Fruit fly (Drosophila melanogaster) whole organism, wandering third instar larva: ENCODE results near the gene CG31817.

Experiments used
- CG32264 ChIP-seq: fragments of 200-800 bp; sonication (Bioruptor generic); optimal IDR thresholded peaks from 2 replicates; lab custom pipeline; 2016; ENCODE audit warnings: missing biosample characterization, missing genetic modification characterization
- CG9705 ChIP-seq: fragments of 200-800 bp; sonication (Bioruptor generic); optimal IDR thresholded peaks from 2 replicates; lab custom pipeline; 2018; ENCODE audit warnings: missing biosample characterization, mild to moderate bottlenecking, missing genetic modification characterization
- CrebA ChIP-seq: fragments of 200-800 bp; sonication (Bioruptor generic); optimal IDR thresholded peaks from 2 replicates; lab custom pipeline; 2016; ENCODE audit warnings: missing biosample characterization, mild to moderate bottlenecking, missing genetic modification characterization, borderline replicate concordance
- Dfd ChIP-seq: fragments of >200 bp; optimal IDR thresholded peaks from 2 replicates; lab custom pipeline; 2017; ENCODE audit warnings: missing biosample characterization, missing genetic modification characterization
- Dif ChIP-seq: fragments of 200-275, 200-300 bp; sonication (Bioruptor generic); optimal IDR thresholded peaks from 2 replicates; lab custom pipeline; 2018; ENCODE audit warnings: missing biosample characterization, missing genetic modification characterization; ENCODE audit not compliant: partially characterized antibody
- GATAd ChIP-seq: sonication (Bioruptor generic); optimal IDR thresholded peaks from 2 replicates; lab custom pipeline; 2016; ENCODE audit warnings: missing biosample characterization, missing genetic modification characterization
- HLH106 ChIP-seq: fragments of 200-800 bp; optimal IDR thresholded peaks from 3 replicates; lab custom pipeline; 2019; ENCODE audit warnings: missing biosample characterization, mild to moderate bottlenecking, missing genetic modification characterization, moderate library complexity
- Hnf4 ChIP-seq: fragments of 200-800 bp; sonication (Bioruptor generic); optimal IDR thresholded peaks from 2 replicates; lab custom pipeline; 2016; ENCODE audit warnings: missing biosample characterization, mild to moderate bottlenecking, missing genetic modification characterization
- Hr78 ChIP-seq: fragments of >200 bp; optimal IDR thresholded peaks from 2 replicates; lab custom pipeline; 2017; ENCODE audit warnings: missing biosample characterization, missing genetic modification characterization
- Hr83 ChIP-seq: fragments of 200-300 bp; sonication (Bioruptor generic); optimal IDR thresholded peaks from 2 replicates; lab custom pipeline; 2016; ENCODE audit warnings: missing biosample characterization, mild to moderate bottlenecking, missing genetic modification characterization, moderate library complexity; ENCODE audit not compliant: poor library complexity, severe bottlenecking
- Jra ChIP-seq: sonication (Bioruptor generic); optimal IDR thresholded peaks from 2 replicates; lab custom pipeline; 2016; ENCODE audit warnings: missing biosample characterization, missing genetic modification characterization
- Mio ChIP-seq: sonication (Bioruptor generic); optimal IDR thresholded peaks from 2 replicates; lab custom pipeline; 2016; ENCODE audit warnings: missing biosample characterization, missing genetic modification characterization
- Myc ChIP-seq: fragments of >200 bp; optimal IDR thresholded peaks from 2 replicates; lab custom pipeline; 2017
- N ChIP-seq: fragments of >200 bp; optimal IDR thresholded peaks from 2 replicates; lab custom pipeline; 2018; ENCODE audit warnings: missing biosample characterization, missing external identifiers, missing genetic modification characterization
- OdsH ChIP-seq: fragments of 200-800 bp; sonication (Bioruptor generic); optimal IDR thresholded peaks from 2 replicates; lab custom pipeline; 2016; ENCODE audit warnings: missing biosample characterization, mild to moderate bottlenecking, missing genetic modification characterization
- Rel ChIP-seq, 2 experiments: fragments of 200-800 bp; sonication (Bioruptor generic) in 1 of 2; optimal IDR thresholded peaks; 2 replicates in 1 of 2; 3 replicates in 1 of 2; lab custom pipeline; 2016 to 2019; ENCODE audit warnings: mild to moderate bottlenecking in 2 of 2, missing biosample characterization in 2 of 2, missing genetic modification characterization in 2 of 2, moderate library complexity in 1 of 2
- Sp1 ChIP-seq: fragments of 200-800 bp; sonication (Bioruptor generic); optimal IDR thresholded peaks from 3 replicates; lab custom pipeline; 2019; ENCODE audit warnings: missing biosample characterization, mild to moderate bottlenecking, missing genetic modification characterization, moderate library complexity
- Vsx2 ChIP-seq: fragments of 200-300, 225-300 bp; sonication (Bioruptor generic); optimal IDR thresholded peaks from 2 replicates; lab custom pipeline; 2018; ENCODE audit warnings: missing biosample characterization, missing genetic modification characterization; ENCODE audit not compliant: partially characterized antibody
- br ChIP-seq: fragments of 200-800 bp; sonication (Bioruptor generic); optimal IDR thresholded peaks from 2 replicates; lab custom pipeline; 2016; ENCODE audit warnings: missing biosample characterization, missing genetic modification characterization
- dl ChIP-seq, 2 experiments: fragments of 175-275, 200-275 bp in 1 of 2; fragments of 200-275 bp in 1 of 2; sonication (Bioruptor generic); optimal IDR thresholded peaks; lab custom pipeline; 2018; ENCODE audit warnings: mild to moderate bottlenecking in 2 of 2, missing biosample characterization in 2 of 2, missing genetic modification characterization in 2 of 2, moderate library complexity in 2 of 2; ENCODE audit not compliant: partially characterized antibody in 2 of 2, insufficient read depth in 1 of 2
- dmrt93B ChIP-seq: fragments of 200-800 bp; sonication (Bioruptor generic); optimal IDR thresholded peaks from 2 replicates; lab custom pipeline; 2018; ENCODE audit warnings: missing biosample characterization, mild to moderate bottlenecking, missing genetic modification characterization
- dsf ChIP-seq: sonication (Bioruptor generic); optimal IDR thresholded peaks from 2 replicates; lab custom pipeline; 2016; ENCODE audit warnings: missing biosample characterization, missing genetic modification characterization, borderline replicate concordance
- ey ChIP-seq: fragments of 200-800 bp; sonication (Bioruptor generic); optimal IDR thresholded peaks from 2 replicates; lab custom pipeline; 2016; ENCODE audit warnings: missing biosample characterization, missing genetic modification characterization
- foxo ChIP-seq, 2 experiments: fragments of 200-800 bp; sonication (Bioruptor generic); optimal IDR thresholded peaks; 2 replicates in 1 of 2; 3 replicates in 1 of 2; lab custom pipeline; 2016 to 2017; ENCODE audit warnings: missing biosample characterization in 2 of 2, missing genetic modification characterization in 2 of 2
- fru ChIP-seq: fragments of 200-800 bp; sonication (Bioruptor generic); optimal IDR thresholded peaks from 3 replicates; lab custom pipeline; 2016; ENCODE audit warnings: missing biosample characterization, mild to moderate bottlenecking, missing genetic modification characterization
- h ChIP-seq: fragments of 200-800 bp; sonication (Bioruptor generic); optimal IDR thresholded peaks from 3 replicates; lab custom pipeline; 2016; ENCODE audit warnings: missing biosample characterization, mild to moderate bottlenecking, missing genetic modification characterization
- jim ChIP-seq: fragments of 175-275, 200-325 bp; sonication (Bioruptor generic); optimal IDR thresholded peaks from 2 replicates; lab custom pipeline; 2016; ENCODE audit warnings: missing biosample characterization, mild to moderate bottlenecking, missing genetic modification characterization
- lola ChIP-seq: fragments of >200 bp; optimal IDR thresholded peaks from 2 replicates; lab custom pipeline; 2017; ENCODE audit warnings: missing biosample characterization, missing genetic modification characterization
- pan ChIP-seq: fragments of >200 bp; optimal IDR thresholded peaks from 2 replicates; lab custom pipeline; 2017
- psq ChIP-seq: fragments of 200-800 bp; sonication (Bioruptor generic); optimal IDR thresholded peaks from 3 replicates; lab custom pipeline; 2017; ENCODE audit warnings: missing biosample characterization, mild to moderate bottlenecking, missing genetic modification characterization, moderate library complexity
- rgr ChIP-seq: fragments of 200-800 bp; sonication (Bioruptor generic); optimal IDR thresholded peaks from 3 replicates; lab custom pipeline; 2016; ENCODE audit warnings: missing biosample characterization, mild to moderate bottlenecking, missing genetic modification characterization
- sage ChIP-seq: fragments of 200-800 bp; sonication (Bioruptor generic); optimal IDR thresholded peaks from 2 replicates; lab custom pipeline; 2016; ENCODE audit warnings: missing biosample characterization, mild to moderate bottlenecking, missing genetic modification characterization
- sv ChIP-seq: fragments of 200-800 bp; sonication (Bioruptor generic); optimal IDR thresholded peaks from 3 replicates; lab custom pipeline; 2016; ENCODE audit warnings: missing biosample characterization, missing genetic modification characterization
- tai ChIP-seq: sonication (Bioruptor generic); optimal IDR thresholded peaks from 2 replicates; lab custom pipeline; 2016; ENCODE audit warnings: missing biosample characterization, missing genetic modification characterization
- usp ChIP-seq: fragments of >200 bp; optimal IDR thresholded peaks from 2 replicates; lab custom pipeline; 2017; ENCODE audit warnings: missing biosample characterization, missing genetic modification characterization
- woc ChIP-seq: sonication (Bioruptor generic); optimal IDR thresholded peaks from 2 replicates; lab custom pipeline; 2016; ENCODE audit warnings: missing biosample characterization, mild to moderate bottlenecking, missing genetic modification characterization

Gene CG31817

DNA sequence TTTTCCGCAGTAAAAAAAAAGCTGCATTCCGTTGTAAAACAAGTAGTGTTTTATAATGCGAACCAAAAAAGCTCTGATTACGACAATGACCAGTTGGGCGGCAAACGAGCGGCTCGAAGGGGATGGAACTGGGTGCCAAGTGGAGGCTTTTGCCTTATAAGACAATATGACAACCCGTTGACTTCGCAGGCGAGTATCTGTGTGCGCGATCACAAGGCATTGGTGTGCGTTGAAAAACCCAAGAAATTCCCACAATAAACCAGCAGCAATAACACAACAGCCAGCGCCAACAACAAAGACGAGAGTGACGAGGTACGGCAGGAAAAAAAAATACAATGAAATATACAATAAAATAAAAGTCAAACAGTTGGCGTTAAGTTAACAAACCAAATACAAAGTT, 22.7 kb downstream of the CG31817 start (continued):
- TF ChIP-seq Mio (GFP tag; lab: Kevin White, UChicago) (no peak), dmrt93B (GFP tag; lab: Kevin White, UChicago) (no peak), pan (no peak), jim (no peak), HLH106 (tag; lab: Kevin White, UChicago) (no peak), Dfd (no peak)

DNA sequence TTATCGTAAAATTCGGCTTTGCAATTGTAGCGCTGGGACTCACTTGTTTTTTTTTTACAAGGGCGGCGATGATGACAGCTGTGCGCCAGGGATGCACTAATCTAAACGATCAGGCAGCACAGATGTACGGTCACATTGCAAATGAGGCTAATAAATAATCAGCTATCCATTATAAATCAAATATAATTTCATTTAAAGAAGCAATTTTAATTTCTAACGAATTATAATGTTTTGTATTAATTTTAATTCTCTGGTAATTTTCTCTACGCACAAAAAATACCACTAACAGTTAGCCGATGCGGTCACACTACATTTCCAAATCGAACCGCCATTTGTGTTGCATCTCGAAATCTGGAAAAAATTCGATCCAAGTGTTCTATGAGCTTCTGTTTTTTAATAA, 27.0 kb downstream of the CG31817 start, which contains the start of the genes cni and fzy:
Gene cni (minus strand): TSS at position 79 of the 400 bp plus-strand sequence.
Gene fzy (plus strand): TSS at position 309 of the 400 bp plus-strand sequence.
- TF ChIP-seq sv (GFP tag; lab: Kevin White, UChicago) (no peak), CG9705 (GFP tag; lab: Kevin White, UChicago) (no peak), rgr (peak; percentile 38), Hnf4 (GFP tag; lab: Kevin White, UChicago) (peak; percentile 25), sage (GFP tag; lab: Kevin White, UChicago) (peak; percentile 49), Hr83 (GFP tag; lab: Kevin White, UChicago) (peak; percentile 42), Vsx2 (GFP tag; lab: Kevin White, UChicago) (no peak), Mio (GFP tag; lab: Kevin White, UChicago) (no peak), CrebA (GFP tag; lab: Kevin White, UChicago) (no peak), jim (no peak), GATAd (no peak), dl (GFP tag; optimal IDR thresholded peaks at IDR 0.05; lab: Kevin White, UChicago; ENCODE audit: insufficient read depth in 1 of 2, partially characterized antibody in 2 of 2) (no peak), Dif (no peak), OdsH (GFP tag; lab: Kevin White, UChicago) (no peak), foxo (GFP tag; optimal IDR thresholded peaks at IDR 0.05; lab: Kevin White, UChicago) (peak in 1 of 2 experiments; percentile 17), lola (GFP tag; lab: Kevin White, UChicago) (no peak), pan (no peak), Jra (GFP tag; lab: Kevin White, UChicago) (peak; percentile 23), Rel (GFP tag; optimal IDR thresholded peaks at IDR 0.05; lab: Kevin White, UChicago) (no peak), Rel (tag; optimal IDR thresholded peaks at IDR 0.05; lab: Kevin White, UChicago) (peak; percentile 99)

DNA sequence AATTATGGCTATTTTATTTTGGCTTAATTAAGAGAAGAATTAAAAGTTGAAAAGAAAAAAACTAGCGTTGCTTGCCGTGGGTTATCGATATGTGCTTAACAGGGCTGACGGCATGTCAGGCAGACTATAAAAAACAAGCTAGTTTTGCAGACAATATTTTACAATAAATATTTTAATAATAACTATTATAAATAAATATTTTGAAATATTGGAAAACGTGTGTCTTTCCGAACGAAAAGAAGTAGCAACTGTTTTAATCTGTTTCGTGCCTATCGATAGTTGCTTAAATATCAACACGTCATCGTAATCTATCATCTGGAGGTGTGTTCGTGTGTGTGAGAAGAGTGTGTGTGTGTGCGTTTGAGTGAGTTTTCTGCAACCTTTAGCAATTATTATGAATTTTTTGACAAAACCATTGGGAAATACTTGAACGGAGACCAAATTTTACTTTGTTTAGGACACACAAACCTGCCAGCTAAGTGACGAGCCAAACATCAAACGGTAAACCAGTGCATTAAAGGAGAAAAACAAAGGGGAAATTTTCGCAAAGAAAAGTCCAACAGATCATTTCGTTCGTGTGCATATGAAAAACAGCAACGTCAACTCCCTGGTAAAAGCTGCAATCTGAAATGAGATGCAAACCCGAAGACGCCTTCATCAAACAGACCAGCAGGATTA, 30.5 kb downstream of the CG31817 start, which contains the start of the genes CG5861 and Syx5:
Gene CG5861 (minus strand): TSS at position 273 of the 678 bp plus-strand sequence.
Gene Syx5 (plus strand): TSS at position 321 of the 678 bp plus-strand sequence.
- TF ChIP-seq Myc (lab: Kevin White, UChicago) (peak; percentile 38), tai (GFP tag; lab: Kevin White, UChicago) (no peak), psq (GFP tag; lab: Kevin White, UChicago) (peak; percentile 66), foxo (GFP tag; optimal IDR thresholded peaks at IDR 0.05; lab: Kevin White, UChicago) (peak in 1 of 2 experiments; percentile 65), pan (no peak), HLH106 (tag; lab: Kevin White, UChicago) (peak; percentile 70), rgr (peak; percentile 61), Rel (GFP tag; optimal IDR thresholded peaks at IDR 0.05; lab: Kevin White, UChicago) (no peak), Rel (tag; optimal IDR thresholded peaks at IDR 0.05; lab: Kevin White, UChicago) (peak; percentile 42), N (no peak), Dif (peak; percentile 8), sage (GFP tag; lab: Kevin White, UChicago) (peak; percentile 63), woc (peak; percentile 45), Sp1 (GFP tag; lab: Kevin White, UChicago) (peak; percentile 46), dl (GFP tag; optimal IDR thresholded peaks at IDR 0.05; lab: Kevin White, UChicago; ENCODE audit: insufficient read depth in 1 of 2, partially characterized antibody in 2 of 2) (no peak), CG32264 (peak; percentile 6), Jra (GFP tag; lab: Kevin White, UChicago) (peak; percentile 70), Hnf4 (GFP tag; lab: Kevin White, UChicago) (peak; percentile 59), CrebA (GFP tag; lab: Kevin White, UChicago) (no peak), CG9705 (GFP tag; lab: Kevin White, UChicago) (peak; percentile 53), OdsH (GFP tag; lab: Kevin White, UChicago) (peak; percentile 25), ey (GFP tag; lab: Kevin White, UChicago) (peak; percentile 30)
- TF ChIP-seq, all 38 proteins: peak for 16

DNA sequence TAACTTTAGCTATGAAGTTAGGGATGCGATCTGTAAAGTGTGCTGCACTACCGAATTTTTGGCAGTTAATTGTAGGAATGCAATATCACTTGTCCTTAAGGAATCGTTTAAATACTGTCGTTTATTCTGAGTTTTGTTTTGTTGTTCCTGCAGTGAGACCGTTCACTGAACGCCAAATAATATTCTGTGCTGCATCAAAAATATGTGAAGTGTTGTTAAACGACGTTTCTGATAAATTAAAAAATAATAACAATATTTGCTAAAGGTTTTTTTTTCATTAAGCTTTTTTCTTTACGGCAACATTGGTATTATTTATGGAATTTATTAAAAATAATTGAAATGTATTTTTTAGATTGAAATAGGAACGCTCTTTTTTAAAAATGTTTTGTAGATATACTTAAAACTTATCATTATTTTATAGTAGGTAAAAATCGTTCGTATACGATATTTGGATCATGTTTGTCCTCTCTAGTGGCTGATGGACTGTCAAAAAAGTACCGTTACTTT, 34.9 kb downstream of the CG31817 start, which contains the start of gene GMF:
Gene GMF (minus strand): TSS at position 182 of the 507 bp plus-strand sequence.
- TF ChIP-seq CG9705 (GFP tag; lab: Kevin White, UChicago) (no peak), CG32264 (no peak), psq (GFP tag; lab: Kevin White, UChicago) (peak; percentile 21), N (no peak), foxo (GFP tag; optimal IDR thresholded peaks at IDR 0.05; lab: Kevin White, UChicago) (peak in 1 of 2 experiments; percentile 62), Dfd (no peak), HLH106 (tag; lab: Kevin White, UChicago) (peak; percentile 30), Dif (no peak), dmrt93B (GFP tag; lab: Kevin White, UChicago) (no peak), fru (no peak), rgr (peak; percentile 64), Mio (GFP tag; lab: Kevin White, UChicago) (no peak), Sp1 (GFP tag; lab: Kevin White, UChicago) (peak; percentile 51), h (GFP tag; lab: Kevin White, UChicago) (no peak), woc (peak; percentile 57), Hr83 (GFP tag; lab: Kevin White, UChicago) (no peak), Hr78 (GFP tag; lab: Kevin White, UChicago) (no peak), sv (GFP tag; lab: Kevin White, UChicago) (no peak), dsf (GFP tag; lab: Kevin White, UChicago) (peak; percentile 23), tai (GFP tag; lab: Kevin White, UChicago) (no peak), ey (GFP tag; lab: Kevin White, UChicago) (peak; percentile 19), dl (GFP tag; optimal IDR thresholded peaks at IDR 0.05; lab: Kevin White, UChicago; ENCODE audit: insufficient read depth in 1 of 2, partially characterized antibody in 2 of 2) (no peak), br (GFP tag; lab: Kevin White, UChicago) (no peak), usp (no peak), Hnf4 (GFP tag; lab: Kevin White, UChicago) (peak; percentile 58)
